Worm (Caenorhabditis elegans) whole organism, young adult: ENCODE measurements around the gene srf-3.
A peak's percentile ranks its signal among the peaks of the same experiment; 100 is the strongest.

ENCODE experiments used
- Y53G8AR.9 ChIP-seq: fragments of 200-800 bp; sonication (Bioruptor generic); conservative IDR thresholded peaks from 2 replicates; pipeline ENCODE4 v1.3.6; 2022; ENCODE audit warnings: missing genetic modification reagents, missing genetic modification characterization, missing compliant biosample characterization
- ZK185.1 ChIP-seq: sonication (generic microtip); optimal IDR thresholded peaks from 2 replicates; lab custom pipeline; 2016; ENCODE audit warnings: mild to moderate bottlenecking, missing genetic modification characterization, missing compliant biosample characterization; ENCODE audit not compliant: poor library complexity, severe bottlenecking
- athp-1 ChIP-seq: sonication (generic microtip); optimal IDR thresholded peaks from 2 replicates; lab custom pipeline; 2017; ENCODE audit warnings: mild to moderate bottlenecking, missing genetic modification characterization, missing compliant biosample characterization
- ceh-40 ChIP-seq: fragments of 200-800 bp; sonication (Bioruptor generic); IDR thresholded peaks from 2 replicates; pipeline ENCODE4 v1.3.6; 2022; ENCODE audit warnings: missing genetic modification characterization, missing compliant biosample characterization
- gei-17 ChIP-seq: fragments of 200-800 bp; sonication (Bioruptor generic); optimal IDR thresholded peaks from 2 replicates; lab custom pipeline; 2018; ENCODE audit warnings: mild to moderate bottlenecking, missing genetic modification characterization, missing compliant biosample characterization
- let-607 ChIP-seq, 2 experiments: fragments of 200-800 bp in 1 of 2; sonication (Bioruptor generic) in 1 of 2; sonication (generic microtip) in 1 of 2; optimal IDR thresholded peaks; 2 replicates each; lab custom pipeline; 2016 to 2018; ENCODE audit warnings: mild to moderate bottlenecking in 2 of 2, missing compliant biosample characterization in 2 of 2, missing genetic modification characterization in 2 of 2, moderate library complexity in 2 of 2, missing genotype in 1 of 2
- lir-1 ChIP-seq: fragments of 200-800 bp; sonication (Bioruptor generic); conservative IDR thresholded peaks from 2 replicates; pipeline ENCODE4 v1.3.6; 2022; ENCODE audit warnings: missing genetic modification reagents, missing genetic modification characterization, missing compliant biosample characterization
- madf-10 ChIP-seq: sonication (generic microtip); optimal IDR thresholded peaks from 2 replicates; lab custom pipeline; 2016; ENCODE audit warnings: mild to moderate bottlenecking, missing genetic modification characterization, missing compliant biosample characterization
- madf-3 ChIP-seq: fragments of 200-800 bp; sonication (Bioruptor generic); IDR thresholded peaks from 2 replicates; pipeline ENCODE4 v1.3.6; 2022; ENCODE audit warnings: missing genetic modification reagents, missing genetic modification characterization, missing compliant biosample characterization
- pha-4 ChIP-seq: fragments of 150-350 bp; sonication (generic microtip); optimal IDR thresholded peaks from 2 replicates; lab custom pipeline; 2014; ENCODE audit warnings: missing biosample characterization, missing genetic modification reagents, missing genetic modification characterization
- snpc-1.3 ChIP-seq: sonication (generic microtip); optimal IDR thresholded peaks from 2 replicates; lab custom pipeline; 2017; ENCODE audit warnings: missing genetic modification characterization, mild to moderate bottlenecking, missing compliant biosample characterization, antibody characterized with exemption, moderate library complexity, missing genotype, missing genetic modification reagents; ENCODE audit not compliant: insufficient read depth
- snpc-4 ChIP-seq, 5 experiments: fragments of 150-350 bp in 1 of 5; sonication (generic microtip) in 4 of 5; optimal IDR thresholded peaks; 2 replicates each; lab custom pipeline; 2014 to 2018; ENCODE audit warnings: missing genetic modification characterization in 5 of 5, missing biosample characterization in 3 of 5, antibody characterized with exemption in 2 of 5, mild to moderate bottlenecking in 2 of 5, missing compliant biosample characterization in 2 of 5, missing genotype in 2 of 5, moderate library complexity in 2 of 5, missing genetic modification reagents in 1 of 5
- unc-62 ChIP-seq: fragments of 150-350 bp; optimal IDR thresholded peaks from 2 replicates; lab custom pipeline; 2014; ENCODE audit warnings: missing biosample characterization, missing genetic modification reagents, missing genetic modification characterization

- TF ChIP-seq madf-10 (tag; lab: Kevin White, UChicago) (no peak), lir-1 (GFP tag; lab: Robert Waterston, UW) (no peak), ZK185.1 (tag; lab: Kevin White, UChicago) (no peak), unc-62 (GFP tag; lab: Kevin White, UChicago) (no peak), pha-4 (tag; lab: Kevin White, UChicago) (no peak), gei-17 (GFP tag; lab: Kevin White, UChicago) (no peak), Y53G8AR.9 (GFP tag; lab: Robert Waterston, UW) (no peak), snpc-1.3 (no peak), ceh-40 (GFP tag; lab: Robert Waterston, UW) (no peak), let-607 (tag; optimal IDR thresholded peaks at IDR 0.05; lab: Kevin White, UChicago) (no peak), athp-1 (tag; lab: Kevin White, UChicago) (no peak), madf-3 (GFP tag; lab: Robert Waterston, UW) (no peak), snpc-4 (GFP tag; optimal IDR thresholded peaks at IDR 0.05; lab: Kevin White, UChicago) (no peak), snpc-4 (tag; optimal IDR thresholded peaks at IDR 0.05; lab: Kevin White, UChicago) (peak in 1 of 4 experiments; percentile 10)
Observed at ce11 chrIV:12854372-12855114, 5.2 kb downstream of the srf-3 start.
